Worm (Caenorhabditis elegans): ENCODE measurements around the gene ssup-72.
A peak's percentile ranks its signal among the peaks of the same experiment; 100 is the strongest.

Gene ssup-72

ce11 chrII:6822347-6822746 is 45.9 kb downstream of the ssup-72 start (continued):
- peak; percentile 87 for TF ChIP-seq cey-2 (tag; optimal IDR thresholded peaks at IDR 0.05; ENCODE audit: borderline replicate concordance, insufficient read depth)
- no peak for TF ChIP-seq spr-3 (GFP tag; optimal IDR thresholded peaks at IDR 0.05)
- peak; percentile 78 for TF ChIP-seq nhr-48 (tag; optimal IDR thresholded peaks at IDR 0.05)
- TF ChIP-seq dmd-6 (GFP tag; IDR thresholded peaks at IDR 0.05), result peak; percentile 80
- TF ChIP-seq php-3 (GFP tag; IDR thresholded peaks at IDR 0.05), result no peak
- TF ChIP-seq nhr-28 (tag; optimal IDR thresholded peaks at IDR 0.05), result peak; percentile 92
- TF ChIP-seq mxl-3 (GFP tag; optimal IDR thresholded peaks at IDR 0.05), result peak; percentile 87
- no peak for TF ChIP-seq nhr-76 (tag; optimal IDR thresholded peaks at IDR 0.05)
- peak in 1 of 2 experiments; percentile 99 for TF ChIP-seq unc-62 (GFP tag; optimal IDR thresholded peaks at IDR 0.05 in 1 of 2)
- no peak for TF ChIP-seq unc-62 (tag; optimal IDR thresholded peaks at IDR 0.05)
- peak; percentile 1 to 87 for TF ChIP-seq mdl-1 (tag; optimal IDR thresholded peaks at IDR 0.05)
- 0 out of 2 replicates have a peak, but pooled peaks have one; percentile 20 for TF ChIP-seq hmg-1.1 (GFP tag; IDR thresholded peaks at IDR 0.05)
- no peak for TF ChIP-seq F26F4.8 (GFP tag; conservative IDR thresholded peaks at IDR 0.05)
- no peak for TF ChIP-seq ceh-28 (tag; optimal IDR thresholded peaks at IDR 0.05)
- no peak for TF ChIP-seq nhr-6 (tag; optimal IDR thresholded peaks at IDR 0.05)
- TF ChIP-seq pqm-1 (tag; optimal IDR thresholded peaks at IDR 0.05), result peak; percentile 80
- TF ChIP-seq dve-1 (tag; optimal IDR thresholded peaks at IDR 0.05; ENCODE audit: insufficient read depth), result peak; percentile 71
- peak; percentile 97 for TF ChIP-seq aha-1 (tag)

- peak; percentile 88; the same call in 1 of the 2 replicates for TF ChIP-seq ceh-20 (GFP tag; IDR thresholded peaks at IDR 0.05)
- TF ChIP-seq aly-2 (tag; optimal IDR thresholded peaks at IDR 0.05), result no peak
- TF ChIP-seq Y75B8A.6 (GFP tag; IDR thresholded peaks at IDR 0.05), result no peak
- peak in 1 of 2 experiments; percentile 54 for TF ChIP-seq daf-16 (GFP tag; optimal IDR thresholded peaks at IDR 0.05)
- TF ChIP-seq daf-16 (tag; optimal IDR thresholded peaks at IDR 0.05), result no peak
- TF ChIP-seq tag-97 (GFP tag; IDR thresholded peaks at IDR 0.05), result no peak
- TF ChIP-seq nhr-11 (tag; optimal IDR thresholded peaks at IDR 0.05), result peak; percentile 21
- no peak for TF ChIP-seq F37D6.2 (tag; optimal IDR thresholded peaks at IDR 0.05)
- TF ChIP-seq snpc-4 (tag; optimal IDR thresholded peaks at IDR 0.05), result no peak
- no peak for TF ChIP-seq dmd-9 (GFP tag; IDR thresholded peaks at IDR 0.05)
- no peak for TF ChIP-seq php-3 (GFP tag; IDR thresholded peaks at IDR 0.05)
- peak; percentile 32; the same call in 1 of the 2 replicates for TF ChIP-seq hmg-1.1 (GFP tag; IDR thresholded peaks at IDR 0.05)
- no peak for TF ChIP-seq spr-1 (tag; optimal IDR thresholded peaks at IDR 0.05)
- TF ChIP-seq F10B5.3 (tag; optimal IDR thresholded peaks at IDR 0.05), result no peak
- peak in 1 of 2 experiments; percentile 100 for TF ChIP-seq unc-62 (GFP tag; optimal IDR thresholded peaks at IDR 0.05 in 1 of 2)
- TF ChIP-seq unc-62 (tag; optimal IDR thresholded peaks at IDR 0.05), result peak; percentile 55
- TF ChIP-seq mes-2 (tag; optimal IDR thresholded peaks at IDR 0.05; ENCODE audit: poor library complexity, severe bottlenecking), result peak; percentile 2
- TF ChIP-seq mdt-29 (GFP tag; IDR thresholded peaks at IDR 0.05), result no peak
- TF ChIP-seq daf-8 (GFP tag; IDR thresholded peaks at IDR 0.05), result no peak
- TF ChIP-seq lsy-2 (tag; optimal IDR thresholded peaks at IDR 0.05), result peak in 1 of 2 experiments; percentile 31
- TF ChIP-seq zfp-3 (GFP tag; conservative IDR thresholded peaks at IDR 0.05), result no peak
- TF ChIP-seq cey-2 (tag; optimal IDR thresholded peaks at IDR 0.05; ENCODE audit: borderline replicate concordance, insufficient read depth), result no peak
- no peak for TF ChIP-seq ceh-44 (GFP tag; IDR thresholded peaks at IDR 0.05)
- TF ChIP-seq ceh-28 (tag; optimal IDR thresholded peaks at IDR 0.05), result no peak
- peak; percentile 41 for TF ChIP-seq hlh-30 (tag; optimal IDR thresholded peaks at IDR 0.05; ENCODE audit: insufficient read depth)
- TF ChIP-seq mdl-1 (tag; optimal IDR thresholded peaks at IDR 0.05), result peak in 1 of 2 experiments; percentile 23
- no peak for TF ChIP-seq gei-8 (GFP tag; optimal IDR thresholded peaks at IDR 0.05)
- TF ChIP-seq attf-4 (tag; optimal IDR thresholded peaks at IDR 0.05), result no peak
- peak; percentile 69 for TF ChIP-seq hlh-11 (tag; optimal IDR thresholded peaks at IDR 0.05)
- no peak for TF ChIP-seq dmd-8 (GFP tag; IDR thresholded peaks at IDR 0.05)
- peak; percentile 27 for TF ChIP-seq nhr-28 (tag; optimal IDR thresholded peaks at IDR 0.05)
- TF ChIP-seq ctbp-1 (GFP tag; IDR thresholded peaks at IDR 0.05), result no peak
- TF ChIP-seq vab-7 (GFP tag; IDR thresholded peaks at IDR 0.05), result peak; percentile 27; the same call in 1 of the 2 replicates
- TF ChIP-seq zfp-2 (tag; optimal IDR thresholded peaks at IDR 0.05), result no peak
- peak; percentile 68 for TF ChIP-seq mxl-3 (GFP tag; optimal IDR thresholded peaks at IDR 0.05)
- TF ChIP-seq skn-1 (tag; optimal IDR thresholded peaks at IDR 0.05), result no peak
- no peak for TF ChIP-seq aha-1 (tag)
- peak; percentile 10 for TF ChIP-seq rbr-2 (tag; optimal IDR thresholded peaks at IDR 0.05)
- no peak for TF ChIP-seq mxl-2 (GFP tag; conservative IDR thresholded peaks at IDR 0.05)
- no peak for TF ChIP-seq egl-27 (tag; optimal IDR thresholded peaks at IDR 0.05)
- no peak for TF ChIP-seq zip-11 (GFP tag; IDR thresholded peaks at IDR 0.05)
Measured at ce11 chrII:6823233-6823632, 46.8 kb downstream of the ssup-72 start.
